Fruit fly (Drosophila melanogaster): ENCODE measurements around the gene tnc.

The tnc gene

DNA sequence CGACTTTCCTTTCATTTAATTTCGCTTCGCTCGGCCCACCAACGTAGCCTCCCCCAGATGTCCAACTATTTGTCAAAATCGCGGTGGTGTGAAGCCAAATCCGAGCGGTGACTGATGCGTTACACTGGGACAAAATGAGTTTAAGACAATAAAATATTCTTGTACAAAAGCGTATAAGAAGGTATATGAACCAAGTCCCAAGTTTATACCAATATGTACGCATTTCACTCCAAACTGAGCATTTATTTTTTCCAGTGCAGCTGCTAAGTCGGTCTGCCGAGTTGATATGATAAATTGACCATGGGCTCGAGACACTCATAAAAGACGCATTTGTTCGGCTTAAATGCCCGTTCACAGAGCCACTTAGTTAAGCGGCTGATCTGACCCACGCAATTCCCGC lies 20.6 kb downstream of the tnc start (continued):
- peak; percentile 70 for TF ChIP-seq nmo (GFP tag; optimal IDR thresholded peaks at IDR 0.05)
- peak; percentile 37 for TF ChIP-seq CG1602 (GFP tag; optimal IDR thresholded peaks at IDR 0.05)
- TF ChIP-seq hbn (GFP tag; IDR thresholded peaks at IDR 0.05; ENCODE audit: partially characterized antibody): no peak
- TF ChIP-seq Atf3 (GFP tag; optimal IDR thresholded peaks at IDR 0.05): no peak
- no peak for TF ChIP-seq luna (GFP tag; optimal IDR thresholded peaks at IDR 0.05)
- peak; percentile 51 for TF ChIP-seq Mes4 (GFP tag; optimal IDR thresholded peaks at IDR 0.05)
- no peak for TF ChIP-seq NC2β (GFP tag; optimal IDR thresholded peaks at IDR 0.05)
- TF ChIP-seq CG30431 (GFP tag; optimal IDR thresholded peaks at IDR 0.05): peak; percentile 39
- peak; percentile 39; the same call in 1 of the 2 replicates for TF ChIP-seq Nf-YA (GFP tag; IDR thresholded peaks at IDR 0.05)
- no peak for TF ChIP-seq CG16779 (GFP tag; IDR thresholded peaks at IDR 0.05)
- TF ChIP-seq Dek (tag; optimal IDR thresholded peaks at IDR 0.05): no peak
- TF ChIP-seq nerfin-2 (GFP tag; IDR thresholded peaks at IDR 0.05; ENCODE audit: partially characterized antibody): no peak
- no peak for TF ChIP-seq D19B (GFP tag; optimal IDR thresholded peaks at IDR 0.05)
- TF ChIP-seq grn (GFP tag; optimal IDR thresholded peaks at IDR 0.05): no peak
- TF ChIP-seq gcm2 (GFP tag; optimal IDR thresholded peaks at IDR 0.05): no peak
- peak; percentile 76 for TF ChIP-seq lmd (GFP tag; IDR thresholded peaks at IDR 0.05)
- no peak for TF ChIP-seq ato (GFP tag; IDR thresholded peaks at IDR 0.05; ENCODE audit: partially characterized antibody)
- TF ChIP-seq Gug (GFP tag; IDR thresholded peaks at IDR 0.05): 0 out of 4 replicates have a peak, but pooled peaks have one; percentile 29
- no peak for TF ChIP-seq CG12236 (GFP tag; optimal IDR thresholded peaks at IDR 0.05)
- TF ChIP-seq CG1024 (GFP tag; IDR thresholded peaks at IDR 0.05): peak; percentile 72
- TF ChIP-seq Oli (tag; optimal IDR thresholded peaks at IDR 0.05): peak; percentile 69
- no peak for TF ChIP-seq CG8478 (optimal IDR thresholded peaks at IDR 0.05)
- peak; percentile 45 for TF ChIP-seq CG2712 (tag; optimal IDR thresholded peaks at IDR 0.05)
- peak; percentile 68 for TF ChIP-seq stc (GFP tag; IDR thresholded peaks at IDR 0.05)
- no peak for TF ChIP-seq nom (GFP tag; optimal IDR thresholded peaks at IDR 0.05)
- no peak for TF ChIP-seq CG6254 (GFP tag; optimal IDR thresholded peaks at IDR 0.05)
- TF ChIP-seq otp (GFP tag; IDR thresholded peaks at IDR 0.05): no peak
- TF ChIP-seq CrebB (tag; optimal IDR thresholded peaks at IDR 0.05): no peak
- 0 out of 2 replicates have a peak, but pooled peaks have one; percentile 35 for TF ChIP-seq CG31441 (GFP tag; IDR thresholded peaks at IDR 0.05)
- TF ChIP-seq kni (GFP tag; optimal IDR thresholded peaks at IDR 0.05): no peak
- no peak for TF ChIP-seq CG34224 (GFP tag; IDR thresholded peaks at IDR 0.05; ENCODE audit: partially characterized antibody)
- TF ChIP-seq ci (GFP tag; IDR thresholded peaks at IDR 0.05): peak; percentile 80
- TF ChIP-seq CG1647 (GFP tag; optimal IDR thresholded peaks at IDR 0.05): peak; percentile 30
- TF ChIP-seq toy (GFP tag; IDR thresholded peaks at IDR 0.05): no peak
- TF ChIP-seq croc (GFP tag; conservative IDR thresholded peaks at IDR 0.05): 0 out of 3 replicates have a peak, but pooled peaks have one; percentile 23
- TF ChIP-seq Dbx (GFP tag; IDR thresholded peaks at IDR 0.05): 0 out of 3 replicates have a peak, but pooled peaks have one; percentile 42
- TF ChIP-seq ranshi (GFP tag; IDR thresholded peaks at IDR 0.05): no peak
- TF ChIP-seq CG17912 (GFP tag; optimal IDR thresholded peaks at IDR 0.05): no peak
- peak; percentile 52 for TF ChIP-seq CG12071 (GFP tag; optimal IDR thresholded peaks at IDR 0.05)
- no peak for TF ChIP-seq ab (GFP tag; optimal IDR thresholded peaks at IDR 0.05)
- peak; percentile 45 for TF ChIP-seq repo (GFP tag; optimal IDR thresholded peaks at IDR 0.05)
- no peak for TF ChIP-seq en (GFP tag; optimal IDR thresholded peaks at IDR 0.05)
- TF ChIP-seq CG8944 (GFP tag; optimal IDR thresholded peaks at IDR 0.05): peak; percentile 30
- TF ChIP-seq Lpt (GFP tag; optimal IDR thresholded peaks at IDR 0.05): no peak
- TF ChIP-seq Pdp1 (GFP tag; optimal IDR thresholded peaks at IDR 0.05): peak in 1 of 2 experiments; percentile 50
- no peak for TF ChIP-seq CG17612 (GFP tag; IDR thresholded peaks at IDR 0.05)
- peak; percentile 8 for TF ChIP-seq CG18619 (GFP tag; optimal IDR thresholded peaks at IDR 0.05)
- peak; percentile 41 for TF ChIP-seq Meics (GFP tag; optimal IDR thresholded peaks at IDR 0.05)
- peak; percentile 47; the same call in 1 of the 2 replicates for TF ChIP-seq ara (GFP tag; IDR thresholded peaks at IDR 0.05)
- 0 out of 2 replicates have a peak, but pooled peaks have one; percentile 26 for TF ChIP-seq sim (GFP tag; IDR thresholded peaks at IDR 0.05)
- TF ChIP-seq CG10147 (GFP tag; optimal IDR thresholded peaks at IDR 0.05): no peak
- peak; percentile 71 for TF ChIP-seq row (GFP tag; IDR thresholded peaks at IDR 0.05)
